Worm (Caenorhabditis elegans) whole organism, young adult: ENCODE results near the gene W07G4.1.

Experiments used
- B0261.1 ChIP-seq: sonication (generic microtip); optimal IDR thresholded peaks from 2 replicates; lab custom pipeline; 2016; ENCODE audit warnings: mild to moderate bottlenecking, missing genetic modification characterization, moderate library complexity, missing compliant biosample characterization
- D2030.7 ChIP-seq: fragments of 200-800 bp; sonication (Bioruptor generic); IDR thresholded peaks from 2 replicates; pipeline ENCODE4 v1.3.6; 2022; ENCODE audit warnings: missing genetic modification reagents, missing genetic modification characterization, missing compliant biosample characterization
- F23B12.7 ChIP-seq: sonication (generic microtip); optimal IDR thresholded peaks from 2 replicates; lab custom pipeline; 2017; ENCODE audit warnings: missing genetic modification characterization, mild to moderate bottlenecking, missing compliant biosample characterization, antibody characterized with exemption, moderate library complexity; ENCODE audit not compliant: insufficient read depth
- F33H1.4 ChIP-seq: fragments of 200-800 bp; sonication (Bioruptor generic); IDR thresholded peaks from 2 replicates; pipeline ENCODE4 v1.3.6; 2022; ENCODE audit warnings: missing genetic modification reagents, missing genetic modification characterization, missing compliant biosample characterization
- F37B4.10 ChIP-seq: fragments of 200-800 bp; sonication (Bioruptor generic); IDR thresholded peaks from 2 replicates; pipeline ENCODE4 v1.3.6; 2022; ENCODE audit warnings: missing genetic modification characterization, missing compliant biosample characterization
- T07F8.4 ChIP-seq: sonication (generic microtip); optimal IDR thresholded peaks from 2 replicates; lab custom pipeline; 2016; ENCODE audit warnings: mild to moderate bottlenecking, missing genetic modification characterization, moderate library complexity, missing compliant biosample characterization
- T26A5.8 ChIP-seq: sonication (generic microtip); optimal IDR thresholded peaks from 2 replicates; lab custom pipeline; 2016; ENCODE audit warnings: missing genetic modification characterization, missing compliant biosample characterization
- Y53F4B.3 ChIP-seq: fragments of 200-800 bp; sonication (Bioruptor generic); IDR thresholded peaks from 2 replicates; pipeline ENCODE4 v1.3.6; 2022; ENCODE audit warnings: missing genetic modification reagents, missing genetic modification characterization, missing compliant biosample characterization
- Y53G8AR.9 ChIP-seq: fragments of 200-800 bp; sonication (Bioruptor generic); conservative IDR thresholded peaks from 2 replicates; pipeline ENCODE4 v1.3.6; 2022; ENCODE audit warnings: missing genetic modification reagents, missing genetic modification characterization, missing compliant biosample characterization
- Y79H2A.3 ChIP-seq: fragments of 200-800 bp; sonication (Bioruptor generic); conservative IDR thresholded peaks from 2 replicates; pipeline ENCODE4 v1.3.6; 2022; ENCODE audit warnings: missing genetic modification reagents, missing genetic modification characterization, missing compliant biosample characterization
- ZK185.1 ChIP-seq: sonication (generic microtip); optimal IDR thresholded peaks from 2 replicates; lab custom pipeline; 2016; ENCODE audit warnings: mild to moderate bottlenecking, missing genetic modification characterization, missing compliant biosample characterization; ENCODE audit not compliant: poor library complexity, severe bottlenecking
- aptf-3 ChIP-seq: fragments of 200-800 bp; sonication (Bioruptor generic); IDR thresholded peaks from 2 replicates; pipeline ENCODE4 v1.3.6; 2022; ENCODE audit warnings: missing genetic modification characterization, missing compliant biosample characterization
- atf-7 ChIP-seq: sonication (generic microtip); optimal IDR thresholded peaks from 2 replicates; lab custom pipeline; 2017; ENCODE audit warnings: mild to moderate bottlenecking, missing genetic modification characterization, missing compliant biosample characterization
- athp-1 ChIP-seq: sonication (generic microtip); optimal IDR thresholded peaks from 2 replicates; lab custom pipeline; 2017; ENCODE audit warnings: mild to moderate bottlenecking, missing genetic modification characterization, missing compliant biosample characterization
- attf-3 ChIP-seq: fragments of 200-800 bp; sonication (Bioruptor generic); conservative IDR thresholded peaks from 2 replicates; pipeline ENCODE4 v1.3.6; 2022; ENCODE audit warnings: missing genetic modification reagents, missing genetic modification characterization, missing compliant biosample characterization
- bed-2 ChIP-seq: fragments of 200-800 bp; sonication (Bioruptor generic); IDR thresholded peaks from 2 replicates; pipeline ENCODE4 v1.3.6; 2022; ENCODE audit warnings: missing genetic modification reagents, missing genetic modification characterization, missing compliant biosample characterization
- ccch-3 ChIP-seq: fragments of 200-800 bp; sonication (Bioruptor generic); optimal IDR thresholded peaks from 2 replicates; lab custom pipeline; 2018; ENCODE audit warnings: mild to moderate bottlenecking, missing genetic modification characterization, missing compliant biosample characterization
- cebp-2 ChIP-seq: fragments of 200-800 bp; sonication (Bioruptor generic); IDR thresholded peaks from 2 replicates; pipeline ENCODE4 v1.3.6; 2022; ENCODE audit warnings: missing genetic modification characterization, missing compliant biosample characterization
- ceh-27 ChIP-seq: fragments of 200-800 bp; sonication (Bioruptor generic); optimal IDR thresholded peaks from 2 replicates; lab custom pipeline; 2018; ENCODE audit warnings: mild to moderate bottlenecking, missing genetic modification characterization, moderate library complexity, missing compliant biosample characterization
- ceh-79 ChIP-seq: sonication (generic microtip); optimal IDR thresholded peaks from 2 replicates; lab custom pipeline; 2017; ENCODE audit warnings: mild to moderate bottlenecking, missing genetic modification characterization, missing compliant biosample characterization
- ceh-91 ChIP-seq: fragments of 200-800 bp; sonication (Bioruptor generic); IDR thresholded peaks from 2 replicates; pipeline ENCODE4 v1.3.6; 2022; ENCODE audit warnings: missing genetic modification reagents, missing genetic modification characterization, missing compliant biosample characterization
- dpl-1 ChIP-seq: fragments of 150-350 bp; optimal IDR thresholded peaks from 2 replicates; lab custom pipeline; 2014; ENCODE audit warnings: missing biosample characterization, missing genetic modification reagents, missing genetic modification characterization
- egl-44 ChIP-seq: fragments of 200-800 bp; sonication (Bioruptor generic); IDR thresholded peaks from 2 replicates; pipeline ENCODE4 v1.3.6; 2022; ENCODE audit warnings: missing genetic modification reagents, missing genetic modification characterization, missing compliant biosample characterization
- ets-4 ChIP-seq: fragments of 200-800 bp; sonication (Bioruptor generic); optimal IDR thresholded peaks from 2 replicates; lab custom pipeline; 2018; ENCODE audit warnings: mild to moderate bottlenecking, missing genetic modification characterization, missing compliant biosample characterization
- fkh-3 ChIP-seq: sonication (generic microtip); optimal IDR thresholded peaks from 2 replicates; lab custom pipeline; 2016; ENCODE audit warnings: mild to moderate bottlenecking, missing genetic modification characterization, missing compliant biosample characterization
- gei-17 ChIP-seq: fragments of 200-800 bp; sonication (Bioruptor generic); optimal IDR thresholded peaks from 2 replicates; lab custom pipeline; 2018; ENCODE audit warnings: mild to moderate bottlenecking, missing genetic modification characterization, missing compliant biosample characterization
- him-1 ChIP-seq: sonication (generic microtip); optimal IDR thresholded peaks from 2 replicates; lab custom pipeline; 2016; ENCODE audit warnings: missing genotype, missing genetic modification reagents, missing genetic modification characterization, missing compliant biosample characterization
- hlh-12 ChIP-seq: sonication (generic microtip); optimal IDR thresholded peaks from 2 replicates; lab custom pipeline; 2016; ENCODE audit warnings: missing genetic modification characterization, missing compliant biosample characterization
- hmg-1.2 ChIP-seq: fragments of 200-800 bp; sonication (Bioruptor generic); IDR thresholded peaks from 2 replicates; pipeline ENCODE4 v1.3.6; 2022; ENCODE audit warnings: missing genetic modification reagents, missing genetic modification characterization, missing compliant biosample characterization
- hmg-20 ChIP-seq: fragments of 200-800 bp; sonication (Bioruptor generic); IDR thresholded peaks from 2 replicates; pipeline ENCODE4 v1.3.6; 2022; ENCODE audit warnings: missing genetic modification reagents, missing genetic modification characterization, missing compliant biosample characterization
- lag-1 ChIP-seq: fragments of 200-800 bp; sonication (Bioruptor generic); IDR thresholded peaks from 2 replicates; pipeline ENCODE4 v1.3.6; 2022; ENCODE audit warnings: missing genetic modification reagents, missing genetic modification characterization, missing compliant biosample characterization
- let-526 ChIP-seq: fragments of 200-800 bp; sonication (Bioruptor generic); IDR thresholded peaks from 2 replicates; pipeline ENCODE4 v1.3.6; 2022; ENCODE audit warnings: missing genetic modification reagents, missing genetic modification characterization, missing compliant biosample characterization
- lin-26 ChIP-seq: fragments of 200-800 bp; sonication (Bioruptor generic); IDR thresholded peaks from 2 replicates; pipeline ENCODE4 v1.3.6; 2022; ENCODE audit warnings: missing genetic modification reagents, missing genetic modification characterization, missing compliant biosample characterization
- lin-40 ChIP-seq: sonication (generic microtip); optimal IDR thresholded peaks from 2 replicates; lab custom pipeline; 2016; ENCODE audit warnings: missing genetic modification characterization, mild to moderate bottlenecking, missing compliant biosample characterization, missing genotype, missing genetic modification reagents
- lin-54 ChIP-seq: fragments of 200-800 bp; sonication (Bioruptor generic); optimal IDR thresholded peaks from 2 replicates; lab custom pipeline; 2018; ENCODE audit warnings: mild to moderate bottlenecking, missing genetic modification characterization, missing compliant biosample characterization
- madf-8 ChIP-seq: fragments of 200-800 bp; sonication (Bioruptor generic); conservative IDR thresholded peaks from 2 replicates; pipeline ENCODE4 v1.3.6; 2022; ENCODE audit warnings: missing genetic modification reagents, missing genetic modification characterization, missing compliant biosample characterization
- mel-28 ChIP-seq: sonication (generic microtip); optimal IDR thresholded peaks from 2 replicates; lab custom pipeline; 2016; ENCODE audit warnings: borderline replicate concordance, mild to moderate bottlenecking, missing genetic modification characterization, missing compliant biosample characterization
- mes-4 ChIP-seq: sonication (generic microtip); optimal IDR thresholded peaks from 2 replicates; lab custom pipeline; 2016; ENCODE audit warnings: missing genotype, missing genetic modification characterization, missing compliant biosample characterization
- nhr-120 ChIP-seq: fragments of 200-800 bp; sonication (Bioruptor generic); IDR thresholded peaks from 2 replicates; pipeline ENCODE4 v1.3.6; 2022; ENCODE audit warnings: missing genetic modification characterization, missing compliant biosample characterization
- nhr-27 ChIP-seq: fragments of 200-800 bp; sonication (Bioruptor generic); optimal IDR thresholded peaks from 2 replicates; lab custom pipeline; 2018; ENCODE audit warnings: mild to moderate bottlenecking, missing genetic modification characterization, moderate library complexity, missing compliant biosample characterization
- nhr-90 ChIP-seq: sonication (generic microtip); optimal IDR thresholded peaks from 2 replicates; lab custom pipeline; 2016; ENCODE audit warnings: missing genotype, mild to moderate bottlenecking, missing genetic modification characterization, missing compliant biosample characterization
- pbrm-1 ChIP-seq: fragments of 200-800 bp; sonication (Bioruptor generic); IDR thresholded peaks from 2 replicates; pipeline ENCODE4 v1.3.6; 2022; ENCODE audit warnings: missing genetic modification reagents, missing genetic modification characterization, missing compliant biosample characterization
- sdz-38 ChIP-seq: sonication (generic microtip); optimal IDR thresholded peaks from 2 replicates; lab custom pipeline; 2016; ENCODE audit warnings: missing genotype, missing genetic modification characterization, missing compliant biosample characterization
- snpc-4 ChIP-seq, 5 experiments: fragments of 150-350 bp in 1 of 5; sonication (generic microtip) in 4 of 5; optimal IDR thresholded peaks; 2 replicates each; lab custom pipeline; 2014 to 2018; ENCODE audit warnings: missing genetic modification characterization in 5 of 5, missing biosample characterization in 3 of 5, antibody characterized with exemption in 2 of 5, mild to moderate bottlenecking in 2 of 5, missing compliant biosample characterization in 2 of 5, missing genotype in 2 of 5, moderate library complexity in 2 of 5, missing genetic modification reagents in 1 of 5
- tbp1 ChIP-seq: fragments of 200-800 bp; sonication (Bioruptor generic); optimal IDR thresholded peaks from 2 replicates; lab custom pipeline; 2018; ENCODE audit warnings: mild to moderate bottlenecking, missing genetic modification characterization, missing compliant biosample characterization
- tlf-1 ChIP-seq: fragments of 200-800 bp; sonication (Bioruptor generic); optimal IDR thresholded peaks from 2 replicates; lab custom pipeline; 2018; ENCODE audit warnings: mild to moderate bottlenecking, missing genetic modification characterization, missing compliant biosample characterization
- unc-130 ChIP-seq: sonication (generic microtip); optimal IDR thresholded peaks from 2 replicates; lab custom pipeline; 2016; ENCODE audit warnings: missing genetic modification reagents, missing genetic modification characterization, missing compliant biosample characterization
- ztf-18 ChIP-seq: sonication (generic microtip); optimal IDR thresholded peaks from 2 replicates; lab custom pipeline; 2016; ENCODE audit warnings: missing genotype, mild to moderate bottlenecking, missing genetic modification characterization, missing compliant biosample characterization
- ztf-28 ChIP-seq: fragments of 200-800 bp; sonication (Bioruptor generic); IDR thresholded peaks from 2 replicates; pipeline ENCODE4 v1.3.6; 2022; ENCODE audit warnings: missing genetic modification reagents, missing genetic modification characterization, missing compliant biosample characterization
- ztf-6 ChIP-seq: fragments of 200-800 bp; sonication (Bioruptor generic); IDR thresholded peaks from 2 replicates; pipeline ENCODE4 v1.3.6; 2022; ENCODE audit warnings: missing genetic modification reagents, missing genetic modification characterization, missing compliant biosample characterization

The W07G4.1 gene

DNA sequence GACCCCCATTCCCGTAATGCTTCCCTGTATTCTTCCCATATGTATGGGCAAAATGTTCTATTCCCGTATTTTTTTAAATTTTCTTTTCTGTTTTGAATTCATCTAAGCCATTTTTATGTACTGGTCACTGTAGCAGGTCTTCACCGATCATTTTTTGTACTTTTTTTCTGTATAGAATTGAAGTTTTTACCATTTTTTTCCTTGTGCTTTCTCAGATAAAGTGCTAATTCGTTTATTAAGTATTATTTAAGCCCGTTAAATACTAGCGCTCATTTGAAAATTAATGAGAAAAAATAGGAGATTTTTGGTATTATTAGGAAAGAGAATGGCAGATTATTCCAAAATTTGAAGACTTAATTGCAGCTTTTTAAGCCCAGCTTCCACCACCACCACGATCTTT, 26.6 kb upstream of the W07G4.1 start (continued):
- no peak for TF ChIP-seq ztf-28
- TF ChIP-seq pbrm-1 (GFP tag; lab: Robert Waterston, UW), result no peak
- no peak for TF ChIP-seq sdz-38 (tag; lab: Kevin White, UChicago)
- no peak for TF ChIP-seq atf-7 (tag; lab: Kevin White, UChicago)
- TF ChIP-seq nhr-120, result no peak
- no peak for TF ChIP-seq him-1
- no peak for TF ChIP-seq T07F8.4 (tag; lab: Kevin White, UChicago)
- TF ChIP-seq let-526 (GFP tag; lab: Robert Waterston, UW), result no peak
- no peak for TF ChIP-seq ztf-18
- TF ChIP-seq ceh-79 (tag; lab: Kevin White, UChicago), result no peak
- TF ChIP-seq D2030.7 (GFP tag; lab: Robert Waterston, UW), result no peak
- TF ChIP-seq tlf-1 (GFP tag; lab: Kevin White, UChicago), result peak; percentile 39
- TF ChIP-seq ceh-27 (GFP tag; lab: Kevin White, UChicago), result no peak
- no peak for TF ChIP-seq gei-17 (GFP tag; lab: Kevin White, UChicago)
- no peak for TF ChIP-seq snpc-4 (GFP tag; optimal IDR thresholded peaks at IDR 0.05; lab: Kevin White, UChicago)
- TF ChIP-seq snpc-4 (tag; optimal IDR thresholded peaks at IDR 0.05; lab: Kevin White, UChicago), result peak in 2 of 4 experiments; percentile 2 to 24
- TF ChIP-seq Y79H2A.3 (GFP tag; lab: Robert Waterston, UW), result no peak
- TF ChIP-seq lin-26 (GFP tag; lab: Robert Waterston, UW), result no peak; the same call in 1 of the 2 replicates
- TF ChIP-seq dpl-1 (GFP tag; lab: Kevin White, UChicago), result no peak
- TF ChIP-seq nhr-90 (tag; lab: Kevin White, UChicago), result no peak
- TF ChIP-seq nhr-27 (tag; lab: Kevin White, UChicago), result no peak
- no peak for TF ChIP-seq attf-3 (GFP tag; lab: Robert Waterston, UW)
- peak; percentile 25; the same call in 1 of the 2 replicates for TF ChIP-seq Y53G8AR.9 (GFP tag; lab: Robert Waterston, UW)
- no peak for TF ChIP-seq mel-28
- no peak for TF ChIP-seq aptf-3 (GFP tag; lab: Robert Waterston, UW)
- TF ChIP-seq hlh-12, result no peak
- TF ChIP-seq F23B12.7 (tag; lab: Kevin White, UChicago), result no peak
- no peak for TF ChIP-seq Y53F4B.3
- no peak for TF ChIP-seq ccch-3
- TF ChIP-seq F33H1.4 (GFP tag; lab: Robert Waterston, UW), result 0 out of 2 replicates have a peak, but pooled peaks have one; percentile 7
- no peak for TF ChIP-seq ZK185.1 (tag; lab: Kevin White, UChicago)
- no peak for TF ChIP-seq cebp-2
- no peak for TF ChIP-seq B0261.1 (tag; lab: Kevin White, UChicago)
- TF ChIP-seq ztf-6, result no peak
- no peak for TF ChIP-seq egl-44
- TF ChIP-seq T26A5.8 (tag; lab: Kevin White, UChicago), result no peak
- TF ChIP-seq lin-40, result no peak
- 0 out of 2 replicates have a peak, but pooled peaks have one; percentile 14 for TF ChIP-seq hmg-1.2 (GFP tag; lab: Robert Waterston, UW)
- peak; percentile 51 for TF ChIP-seq athp-1
- no peak for TF ChIP-seq hmg-20 (GFP tag; lab: Robert Waterston, UW)
- TF ChIP-seq bed-2, result no peak
- TF ChIP-seq ets-4 (GFP tag; lab: Kevin White, UChicago), result no peak
- TF ChIP-seq fkh-3 (tag; lab: Kevin White, UChicago), result no peak
- TF ChIP-seq F37B4.10 (GFP tag; lab: Robert Waterston, UW), result no peak
- TF ChIP-seq ceh-91 (GFP tag; lab: Robert Waterston, UW), result no peak
- no peak for TF ChIP-seq mes-4 (tag; lab: Kevin White, UChicago)
- peak; percentile 30 for TF ChIP-seq lin-54 (GFP tag; lab: Kevin White, UChicago)
- no peak for TF ChIP-seq lag-1 (GFP tag; lab: Robert Waterston, UW)
- TF ChIP-seq unc-130 (GFP tag; lab: Kevin White, UChicago), result no peak
- no peak for TF ChIP-seq tbp1 (GFP tag; lab: Kevin White, UChicago)
- TF ChIP-seq madf-8 (GFP tag; lab: Robert Waterston, UW), result no peak
